Fruit fly (Drosophila melanogaster) whole organism, prepupa: ENCODE measurements around the gene tll.

Source experiments
- CG10631 ChIP-seq: fragments of 200-800 bp; sonication (Bioruptor generic); optimal IDR thresholded peaks from 2 replicates; lab custom pipeline; 2016; ENCODE audit warnings: missing biosample characterization, missing genetic modification characterization
- CG16779 ChIP-seq: fragments of 200-800 bp; sonication (Bioruptor generic); optimal IDR thresholded peaks from 3 replicates; lab custom pipeline; 2017; ENCODE audit warnings: missing biosample characterization, mild to moderate bottlenecking, missing genetic modification characterization
- CG6276 ChIP-seq: fragments of 200-800 bp; sonication (Bioruptor generic); optimal IDR thresholded peaks from 2 replicates; lab custom pipeline; 2017; ENCODE audit warnings: missing biosample characterization, mild to moderate bottlenecking, missing genetic modification characterization
- CG7368 ChIP-seq: fragments of 200-800 bp; sonication (Bioruptor generic); optimal IDR thresholded peaks from 3 replicates; lab custom pipeline; 2016; ENCODE audit warnings: missing biosample characterization, missing genetic modification characterization
- CG8319 ChIP-seq: fragments of 200-800 bp; sonication (Bioruptor generic); optimal IDR thresholded peaks from 3 replicates; lab custom pipeline; 2016; ENCODE audit warnings: missing biosample characterization, missing genetic modification characterization
- Lpt ChIP-seq: fragments of 200-800 bp; sonication (Bioruptor generic); optimal IDR thresholded peaks from 3 replicates; lab custom pipeline; 2016; ENCODE audit warnings: missing biosample characterization, missing genetic modification characterization

dm6 chr3R:30893738-30894137 lies 41.6 kb downstream of the tll start, which contains the start of gene Cyp4c3:
- TF ChIP-seq CG7368 (GFP tag; lab: Kevin White, UChicago), result no peak
- TF ChIP-seq CG8319 (GFP tag; lab: Kevin White, UChicago), result no peak
- no peak for TF ChIP-seq CG10631
- TF ChIP-seq CG16779, result no peak
- TF ChIP-seq Lpt (GFP tag; lab: Kevin White, UChicago), result no peak
- no peak for TF ChIP-seq CG6276 (GFP tag; lab: Kevin White, UChicago)
